Fruit fly (Drosophila melanogaster) whole organism, wandering third instar larva: Measurements from ENCODE around the gene UbcE2H.

Source experiments
- Dif ChIP-seq: fragments of 200-275, 200-300 bp; sonication (Bioruptor generic); optimal IDR thresholded peaks from 2 replicates; lab custom pipeline; 2018; ENCODE audit warnings: missing biosample characterization, missing genetic modification characterization; ENCODE audit not compliant: partially characterized antibody
- OdsH ChIP-seq: fragments of 200-800 bp; sonication (Bioruptor generic); optimal IDR thresholded peaks from 2 replicates; lab custom pipeline; 2016; ENCODE audit warnings: missing biosample characterization, mild to moderate bottlenecking, missing genetic modification characterization
- br ChIP-seq: fragments of 200-800 bp; sonication (Bioruptor generic); optimal IDR thresholded peaks from 2 replicates; lab custom pipeline; 2016; ENCODE audit warnings: missing biosample characterization, missing genetic modification characterization
- sv ChIP-seq: fragments of 200-800 bp; sonication (Bioruptor generic); optimal IDR thresholded peaks from 3 replicates; lab custom pipeline; 2016; ENCODE audit warnings: missing biosample characterization, missing genetic modification characterization
- usp ChIP-seq: fragments of >200 bp; optimal IDR thresholded peaks from 2 replicates; lab custom pipeline; 2017; ENCODE audit warnings: missing biosample characterization, missing genetic modification characterization

- TF ChIP-seq Dif (GFP tag; lab: Kevin White, UChicago) (no peak), sv (GFP tag; lab: Kevin White, UChicago) (no peak), br (GFP tag; lab: Kevin White, UChicago) (no peak), OdsH (GFP tag; lab: Kevin White, UChicago) (no peak), usp (GFP tag; lab: Kevin White, UChicago) (no peak)
These were observed 29.0 kb upstream of the UbcE2H start for dm6 chrX:8122834-8123233.
